Worm (Caenorhabditis elegans) whole organism, early embryonic: ENCODE measurements around the gene mpz-1.

Experiments
- B0310.2 ChIP-seq: sonication (generic microtip); optimal IDR thresholded peaks from 2 replicates; lab custom pipeline; 2016; ENCODE audit warnings: mild to moderate bottlenecking, missing genetic modification characterization, missing compliant biosample characterization
- F13C5.2 ChIP-seq: sonication (generic microtip); optimal IDR thresholded peaks from 2 replicates; lab custom pipeline; 2017; ENCODE audit warnings: mild to moderate bottlenecking, missing genetic modification characterization, inconsistent platforms, missing compliant biosample characterization
- aly-1 ChIP-seq: sonication (generic microtip); optimal IDR thresholded peaks from 2 replicates; lab custom pipeline; 2016; ENCODE audit warnings: missing genetic modification characterization, missing compliant biosample characterization
- ama-1 ChIP-seq: fragments of 150-350 bp; optimal IDR thresholded peaks from 2 replicates; lab custom pipeline; 2014
- ceh-13 ChIP-seq: fragments of 200-800 bp; sonication (Bioruptor generic); optimal IDR thresholded peaks from 2 replicates; lab custom pipeline; 2018; ENCODE audit warnings: mild to moderate bottlenecking, missing genetic modification characterization, missing compliant biosample characterization
- ceh-36 ChIP-seq: sonication (generic microtip); optimal IDR thresholded peaks from 2 replicates; lab custom pipeline; 2016; ENCODE audit warnings: missing genetic modification characterization, inconsistent platforms, missing compliant biosample characterization
- ets-7 ChIP-seq: sonication (generic microtip); optimal IDR thresholded peaks from 2 replicates; lab custom pipeline; 2016; ENCODE audit warnings: missing genotype, missing genetic modification characterization, missing compliant biosample characterization
- flt-1 ChIP-seq: fragments of 200-800 bp; sonication (Bioruptor generic); IDR thresholded peaks from 2 replicates; pipeline ENCODE4 v1.3.6; 2022; ENCODE audit warnings: missing genetic modification characterization, missing compliant biosample characterization
- hmbx-1 ChIP-seq: sonication (generic microtip); optimal IDR thresholded peaks from 2 replicates; lab custom pipeline; 2016; ENCODE audit warnings: mild to moderate bottlenecking, missing genetic modification characterization, missing compliant biosample characterization
- hmg-4 ChIP-seq: fragments of 200-800 bp; sonication (Bioruptor generic); optimal IDR thresholded peaks from 2 replicates; lab custom pipeline; 2018; ENCODE audit warnings: mild to moderate bottlenecking, missing genetic modification characterization, missing compliant biosample characterization
- hnd-1 ChIP-seq: sonication (generic microtip); optimal IDR thresholded peaks from 2 replicates; lab custom pipeline; 2016; ENCODE audit warnings: missing genetic modification characterization, missing compliant biosample characterization
- pes-1 ChIP-seq: fragments of 200-800 bp; sonication (Bioruptor generic); IDR thresholded peaks from 2 replicates; pipeline ENCODE4 v1.3.6; 2022; ENCODE audit warnings: missing genetic modification reagents, missing genetic modification characterization, missing compliant biosample characterization
- scrt-1 ChIP-seq: fragments of 200-800 bp; sonication (Bioruptor generic); IDR thresholded peaks from 2 replicates; pipeline ENCODE4 v1.3.6; 2022; ENCODE audit warnings: missing genetic modification characterization, missing compliant biosample characterization
- sea-1 ChIP-seq: fragments of 200-800 bp; sonication (Bioruptor generic); conservative IDR thresholded peaks from 2 replicates; pipeline ENCODE4 v1.3.6; 2022; ENCODE audit warnings: missing genetic modification characterization, missing compliant biosample characterization
- tbx-11 ChIP-seq: fragments of 200-800 bp; sonication (Bioruptor generic); IDR thresholded peaks from 2 replicates; pipeline ENCODE4 v1.3.6; 2022; ENCODE audit warnings: missing genetic modification characterization, missing compliant biosample characterization
- tbx-37 ChIP-seq: fragments of 200-800 bp; sonication (Bioruptor generic); conservative IDR thresholded peaks from 2 replicates; pipeline ENCODE4 v1.3.6; 2022; ENCODE audit warnings: missing genetic modification reagents, missing genetic modification characterization, missing compliant biosample characterization
- tra-4 ChIP-seq: sonication (generic microtip); optimal IDR thresholded peaks from 2 replicates; lab custom pipeline; 2017; ENCODE audit warnings: missing genetic modification characterization, missing compliant biosample characterization

mpz-1 gene

DNA sequence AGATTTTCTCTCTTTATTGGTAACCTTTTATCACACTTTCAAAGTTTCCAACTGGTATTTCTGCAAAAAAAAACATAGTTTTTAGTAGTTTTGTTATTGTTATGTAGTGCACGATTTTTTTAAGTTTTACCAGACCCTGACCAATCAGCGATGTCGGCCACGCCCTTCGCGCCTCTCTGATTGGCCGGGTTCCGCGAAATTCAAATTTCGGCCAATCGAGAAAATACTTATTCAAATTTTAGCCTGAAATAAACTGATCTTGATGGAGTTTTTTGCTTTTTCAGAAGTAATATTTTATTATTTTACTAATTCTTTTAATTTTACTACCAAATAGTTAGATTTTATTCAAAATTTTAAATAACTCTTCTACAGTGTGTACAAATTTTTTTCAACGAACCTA lies 27.0 kb upstream of the mpz-1 start:
- TF ChIP-seq tbx-11 (GFP tag; lab: Robert Waterston, UW) (no peak), tbx-37 (GFP tag; lab: Robert Waterston, UW) (no peak), ceh-13 (no peak)

DNA sequence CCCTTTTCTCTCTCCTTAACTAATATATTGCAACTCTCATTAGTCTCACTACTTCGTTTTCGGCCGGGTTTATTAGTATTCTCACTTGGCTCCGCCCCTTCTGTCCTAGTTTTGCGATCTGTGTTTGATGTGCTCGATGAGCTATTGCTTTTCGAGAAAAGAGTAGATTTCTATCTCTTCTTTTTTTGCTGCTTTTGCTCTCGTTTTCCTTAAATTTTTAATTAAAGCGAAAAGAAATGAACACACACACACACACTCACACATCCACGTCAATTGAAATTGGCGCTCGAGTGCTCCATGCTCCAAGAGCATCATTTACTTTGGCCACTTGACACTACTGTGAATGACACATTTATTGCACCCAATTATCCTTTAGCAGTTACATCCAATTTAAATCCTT lies 26.5 kb upstream of the mpz-1 start:
- TF ChIP-seq hmg-4 (GFP tag; lab: Kevin White, UChicago) (no peak), tbx-37 (GFP tag; lab: Robert Waterston, UW) (no peak), pes-1 (GFP tag; lab: Robert Waterston, UW) (no peak), hmbx-1 (tag; lab: Kevin White, UChicago) (no peak), ceh-13 (no peak), B0310.2 (tag; lab: Kevin White, UChicago) (no peak), hnd-1 (tag; lab: Kevin White, UChicago) (no peak)

DNA sequence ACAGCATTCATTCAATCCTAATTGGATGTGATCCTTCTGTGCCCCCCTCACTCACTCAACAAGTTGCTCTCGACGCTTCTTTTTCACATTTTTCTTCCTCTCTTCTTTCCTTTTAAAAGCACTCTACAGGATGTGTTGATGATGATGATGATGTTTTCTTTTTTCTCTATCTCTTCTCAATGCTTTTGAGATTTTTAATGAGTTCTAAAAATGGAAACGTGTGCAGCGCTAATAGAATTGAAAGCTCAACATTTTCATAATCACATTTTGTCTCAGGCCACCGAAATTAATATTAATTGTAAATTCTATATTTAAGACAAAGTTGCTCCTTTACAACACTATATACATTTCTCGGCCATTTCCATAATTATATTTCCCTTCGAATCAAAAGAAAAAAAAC lies 22.3 kb upstream of the mpz-1 start:
- TF ChIP-seq hnd-1 (tag; lab: Kevin White, UChicago) (no peak), ceh-13 (no peak), sea-1 (GFP tag; lab: Robert Waterston, UW) (no peak), hmg-4 (GFP tag; lab: Kevin White, UChicago) (no peak), tra-4 (tag; lab: Kevin White, UChicago) (no peak), flt-1 (no peak), hmbx-1 (tag; lab: Kevin White, UChicago) (no peak), F13C5.2 (tag; lab: Kevin White, UChicago) (no peak), scrt-1 (GFP tag; lab: Robert Waterston, UW) (no peak), ceh-36 (tag; lab: Kevin White, UChicago) (no peak), ama-1 (lab: Kevin White, UChicago) (no peak), tbx-11 (GFP tag; lab: Robert Waterston, UW) (no peak), pes-1 (GFP tag; lab: Robert Waterston, UW) (no peak), aly-1 (no peak), B0310.2 (tag; lab: Kevin White, UChicago) (no peak), tbx-37 (GFP tag; lab: Robert Waterston, UW) (no peak)

DNA sequence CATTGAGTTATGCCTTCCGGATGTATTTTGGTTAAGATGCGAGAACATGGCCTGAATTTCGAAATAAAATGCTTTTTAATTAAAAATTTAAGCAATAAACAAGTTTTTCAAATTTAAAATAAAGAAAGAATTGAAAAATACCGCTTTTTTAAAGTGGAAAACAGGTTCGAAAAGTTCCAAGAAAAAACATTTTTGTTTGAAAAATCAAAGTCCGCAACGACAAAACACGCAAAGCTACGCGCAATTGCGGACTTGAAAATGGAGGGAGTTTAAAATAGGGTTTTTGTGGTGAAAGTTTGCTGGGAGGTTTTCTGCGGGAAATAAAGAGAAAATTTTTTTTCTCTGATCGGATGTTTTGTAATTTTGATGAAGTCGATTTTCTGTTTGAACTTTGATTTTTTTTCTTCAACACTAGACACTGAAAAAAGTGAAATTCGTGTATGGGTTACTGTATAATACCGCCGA lies 20.5 kb upstream of the mpz-1 start, which contains the start of gene npp-19:
Gene npp-19, minus strand, starts transcription at position 51 of the 465 bp plus-strand sequence.
- TF ChIP-seq tra-4 (tag; lab: Kevin White, UChicago) = no peak
- 0 out of 2 replicates have a peak, but pooled peaks have one; percentile 41 for TF ChIP-seq tbx-11 (GFP tag; lab: Robert Waterston, UW)
- peak; percentile 53 for TF ChIP-seq F13C5.2 (tag; lab: Kevin White, UChicago)

DNA sequence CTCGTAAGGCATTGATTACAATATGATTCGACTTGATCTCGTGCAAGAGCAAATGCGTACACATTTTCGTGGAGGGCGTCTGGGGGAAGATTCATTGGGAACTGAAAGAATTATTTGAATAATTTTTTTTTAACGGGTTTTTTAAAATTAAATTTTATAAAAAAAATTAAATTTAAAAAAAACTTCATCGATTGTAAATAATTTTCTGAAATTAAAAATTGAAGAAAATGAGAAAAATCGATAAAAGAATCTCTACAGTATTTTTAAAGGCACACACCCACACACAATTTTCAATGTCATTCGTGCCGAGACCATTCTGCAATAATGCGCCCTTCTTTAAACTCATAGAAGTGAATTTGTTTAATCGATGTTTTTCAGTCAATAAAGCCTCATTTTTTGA lies 18.3 kb upstream of the mpz-1 start, which contains the start of gene set-14:
Gene set-14, minus strand, starts transcription at position 101 of the 400 bp plus-strand sequence.
- TF ChIP-seq tra-4 (tag; lab: Kevin White, UChicago) (no peak), sea-1 (GFP tag; lab: Robert Waterston, UW) (no peak), hmbx-1 (tag; lab: Kevin White, UChicago) (no peak), F13C5.2 (tag; lab: Kevin White, UChicago) (no peak), tbx-11 (GFP tag; lab: Robert Waterston, UW) (no peak), ets-7 (tag; lab: Kevin White, UChicago) (no peak), ceh-36 (tag; lab: Kevin White, UChicago) (no peak), ceh-13 (no peak), aly-1 (no peak), hmg-4 (GFP tag; lab: Kevin White, UChicago) (no peak), flt-1 (no peak), B0310.2 (tag; lab: Kevin White, UChicago) (no peak), pes-1 (GFP tag; lab: Robert Waterston, UW) (no peak), scrt-1 (GFP tag; lab: Robert Waterston, UW) (no peak), ama-1 (lab: Kevin White, UChicago) (no peak), tbx-37 (GFP tag; lab: Robert Waterston, UW) (no peak)

DNA sequence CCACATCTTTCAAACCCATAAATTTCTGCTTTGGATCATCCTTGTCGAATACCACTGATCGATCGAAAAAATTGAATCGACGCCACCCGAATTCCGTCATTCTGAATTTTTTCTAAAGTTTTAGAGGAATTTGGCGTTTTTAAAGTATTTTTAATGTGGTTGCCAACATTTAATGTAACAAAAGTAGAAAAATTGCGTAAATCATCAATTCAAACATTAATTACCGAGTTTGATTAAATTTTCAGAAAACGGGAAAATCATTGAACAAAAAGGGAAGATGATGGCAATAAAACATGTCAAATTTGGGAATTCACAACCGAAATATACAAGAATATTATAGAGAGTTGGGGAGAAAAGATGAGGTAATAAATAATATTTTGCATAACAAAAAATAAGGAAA lies 15.5 kb upstream of the mpz-1 start, which contains the start of gene vps-11:
Gene vps-11, minus strand, starts transcription at position 101 of the 400 bp plus-strand sequence.
- no peak for TF ChIP-seq tbx-37 (GFP tag; lab: Robert Waterston, UW)

DNA sequence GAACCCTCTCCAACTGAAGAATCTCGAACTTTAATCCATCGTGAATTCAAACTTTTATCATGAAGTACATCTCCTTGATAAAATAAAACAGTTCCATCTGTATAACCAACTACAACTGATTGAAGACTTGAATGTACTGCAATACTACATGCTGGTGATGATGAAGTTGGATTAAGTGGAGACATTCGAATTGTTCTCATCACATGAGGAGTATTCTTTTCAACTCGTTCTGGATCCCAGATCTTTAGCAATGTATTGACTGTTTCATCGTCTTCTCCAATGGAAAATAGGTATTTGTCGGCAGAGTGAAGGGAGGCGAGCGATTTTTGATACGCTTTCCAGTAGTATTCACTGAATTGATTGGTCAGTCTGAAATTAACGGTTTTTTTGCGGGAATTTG lies 14.7 kb upstream of the mpz-1 start:
- TF ChIP-seq B0310.2 (tag; lab: Kevin White, UChicago) = no peak
- TF ChIP-seq sea-1 (GFP tag; lab: Robert Waterston, UW) = no peak
- no peak for TF ChIP-seq hmg-4 (GFP tag; lab: Kevin White, UChicago)
- TF ChIP-seq flt-1 = no peak
- no peak for TF ChIP-seq hmbx-1 (tag; lab: Kevin White, UChicago)
- no peak for TF ChIP-seq hnd-1 (tag; lab: Kevin White, UChicago)
- no peak for TF ChIP-seq ets-7 (tag; lab: Kevin White, UChicago)
- no peak for TF ChIP-seq ceh-36 (tag; lab: Kevin White, UChicago)
- no peak for TF ChIP-seq scrt-1 (GFP tag; lab: Robert Waterston, UW)
- TF ChIP-seq tra-4 (tag; lab: Kevin White, UChicago) = no peak
- no peak for TF ChIP-seq tbx-37 (GFP tag; lab: Robert Waterston, UW)
- no peak for TF ChIP-seq F13C5.2 (tag; lab: Kevin White, UChicago)
- TF ChIP-seq pes-1 (GFP tag; lab: Robert Waterston, UW) = no peak
- TF ChIP-seq tbx-11 (GFP tag; lab: Robert Waterston, UW) = no peak
- no peak for TF ChIP-seq ceh-13
- TF ChIP-seq aly-1 = no peak
- TF ChIP-seq ama-1 (lab: Kevin White, UChicago) = no peak

DNA sequence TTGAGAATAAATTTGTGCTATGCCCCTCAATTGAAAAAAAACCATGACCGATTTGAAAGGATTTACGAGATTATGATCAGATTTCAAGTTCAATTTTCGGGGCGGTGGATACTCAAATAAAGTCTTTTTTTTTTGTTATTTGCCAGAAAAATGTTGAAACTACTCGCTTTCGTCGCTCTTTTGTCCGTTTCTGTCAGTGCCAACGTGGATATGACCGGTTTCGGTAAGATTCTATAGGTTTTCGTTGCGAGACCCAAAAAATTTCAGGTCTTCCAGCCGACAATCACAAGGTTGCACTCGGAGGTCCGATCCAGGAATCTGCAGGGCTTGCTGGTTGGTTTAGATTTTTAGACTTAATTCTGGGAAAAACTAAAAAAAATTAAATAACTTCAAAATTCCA lies 9.3 kb upstream of the mpz-1 start, which contains the start of gene tag-209:
Gene tag-209, plus strand, starts transcription at position 73 of the 400 bp plus-strand sequence.
- TF ChIP-seq B0310.2 (tag; lab: Kevin White, UChicago) = no peak
- 0 out of 2 replicates have a peak, but pooled peaks have one; percentile 5 for TF ChIP-seq pes-1 (GFP tag; lab: Robert Waterston, UW)
- TF ChIP-seq ama-1 (lab: Kevin White, UChicago) = peak; percentile 87
